Fruit fly (Drosophila melanogaster): ENCODE measurements around the gene Pgant8.

Gene Pgant8

DNA sequence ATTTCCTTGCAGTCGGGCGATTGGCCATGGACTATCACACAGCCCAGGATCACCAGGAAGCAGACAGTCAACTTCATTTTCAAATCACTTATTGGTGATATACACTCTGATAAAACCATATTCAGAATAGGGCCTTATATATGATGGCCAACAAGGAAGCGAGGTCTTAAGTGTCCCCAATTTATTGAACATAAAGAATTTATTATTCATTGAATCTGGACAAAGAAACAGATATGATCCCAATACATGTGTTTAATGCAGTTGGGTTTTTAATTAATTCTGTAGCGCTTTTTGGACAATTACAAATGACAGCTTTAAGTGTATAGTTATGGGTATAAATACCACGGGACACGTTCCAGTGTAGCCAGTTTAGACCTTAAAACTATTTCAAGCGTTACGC lies 24.3 kb upstream of the Pgant8 start, which contains the start of the genes Eig71Eh and Eig71Ei:
TSS of gene Eig71Eh (minus strand) at position 101 of the 400 bp plus-strand sequence.
TSS of gene Eig71Ei (plus strand) at position 367 of the 400 bp plus-strand sequence.
- TF ChIP-seq noc (tag; optimal IDR thresholded peaks at IDR 0.05): no peak

DNA sequence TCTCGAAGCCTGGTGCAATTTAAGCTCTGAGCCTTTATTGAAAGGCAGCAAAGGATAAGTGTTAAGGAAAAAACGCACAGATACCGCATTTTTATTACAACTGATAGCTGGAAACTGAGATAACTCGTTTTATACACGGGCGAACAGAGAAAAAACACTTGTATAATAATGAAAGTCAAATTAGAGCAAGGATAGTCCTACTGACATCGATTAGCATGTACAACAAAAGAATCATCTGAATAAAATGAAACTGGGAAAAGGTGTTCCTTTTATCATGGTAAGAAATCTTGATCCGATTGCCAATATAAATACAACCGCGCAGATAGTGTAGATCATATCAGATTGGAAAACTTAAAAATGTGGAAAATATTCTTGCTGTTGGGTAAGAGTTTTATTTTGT lies 22.8 kb upstream of the Pgant8 start, which contains the start of the genes Eig71Ej and Eig71Ek:
TSS of gene Eig71Ej (minus strand) at position 101 of the 400 bp plus-strand sequence.
TSS of gene Eig71Ek (plus strand) at position 334 of the 400 bp plus-strand sequence.
- no peak for TF ChIP-seq noc (tag; optimal IDR thresholded peaks at IDR 0.05)

DNA sequence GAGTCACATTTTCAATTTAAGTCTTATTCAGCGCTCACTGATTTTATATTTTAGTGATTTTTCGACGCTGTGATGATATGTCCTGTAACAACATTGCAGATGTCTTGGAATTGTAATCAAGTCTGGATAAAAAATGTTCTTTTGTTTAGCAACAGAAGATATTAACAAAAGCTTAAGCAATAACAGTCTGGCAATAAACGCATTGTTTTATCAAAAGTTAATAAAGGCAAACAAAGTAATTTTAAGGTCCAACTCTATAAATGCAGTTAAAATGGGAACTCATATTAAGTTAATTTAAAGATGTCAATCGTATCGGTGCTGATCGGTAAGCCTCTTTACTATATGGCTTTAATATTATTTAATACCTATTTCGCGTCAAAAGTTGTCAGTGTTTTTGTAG lies 22.1 kb upstream of the Pgant8 start, which contains the start of gene CG43082:
TSS of gene CG43082 (plus strand) at position 301 of the 400 bp plus-strand sequence.
- TF ChIP-seq noc (tag; optimal IDR thresholded peaks at IDR 0.05): no peak

DNA sequence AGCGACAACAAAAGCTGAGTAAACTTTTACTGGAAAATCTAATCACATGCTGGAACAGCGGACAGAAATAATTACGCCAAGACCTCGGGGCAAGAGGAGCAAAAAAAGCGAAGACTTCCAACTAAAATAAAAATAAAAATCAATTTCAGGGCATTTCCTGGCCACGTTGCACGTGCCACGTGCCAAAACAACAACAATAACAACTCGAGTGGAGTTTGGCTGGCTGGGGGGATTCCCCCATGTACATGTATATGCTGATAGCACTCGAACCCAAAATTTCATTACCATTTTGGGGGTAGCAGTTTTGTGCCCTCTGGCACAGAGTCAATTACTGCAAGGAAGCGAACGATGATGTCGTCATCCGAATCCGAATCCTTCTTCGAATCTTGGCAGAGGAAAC lies 21.2 kb upstream of the Pgant8 start:
- no peak for TF ChIP-seq noc (tag; optimal IDR thresholded peaks at IDR 0.05)

DNA sequence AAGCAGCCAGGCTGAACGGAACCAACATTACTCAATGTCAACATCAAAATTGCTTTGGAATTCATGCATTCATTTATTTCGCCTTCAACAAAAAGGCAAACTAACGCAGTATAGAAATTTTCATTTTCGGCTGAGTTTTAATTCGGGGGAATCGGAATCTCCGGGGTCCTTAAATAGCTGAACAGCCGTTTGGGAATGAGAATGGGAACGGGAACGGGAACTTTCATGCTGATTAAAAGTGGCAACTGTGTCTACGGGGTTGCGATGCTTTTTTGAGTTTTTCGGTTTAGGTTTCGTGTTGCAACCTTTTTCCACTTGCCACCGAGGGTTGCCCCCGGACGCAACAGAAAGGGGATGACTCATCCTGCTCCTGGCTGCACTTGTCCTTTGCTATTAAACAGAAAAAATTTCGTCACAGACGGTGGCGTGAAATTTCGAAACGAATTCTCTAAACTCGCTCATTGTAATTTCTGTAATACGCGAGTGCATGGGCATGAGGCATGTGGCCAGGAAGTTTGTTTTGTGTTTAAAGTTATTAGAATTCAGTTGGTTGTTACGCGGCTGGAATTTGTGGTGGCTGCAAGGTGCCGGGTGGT lies 19.4 kb upstream of the Pgant8 start:
- TF ChIP-seq noc (tag; optimal IDR thresholded peaks at IDR 0.05): no peak

DNA sequence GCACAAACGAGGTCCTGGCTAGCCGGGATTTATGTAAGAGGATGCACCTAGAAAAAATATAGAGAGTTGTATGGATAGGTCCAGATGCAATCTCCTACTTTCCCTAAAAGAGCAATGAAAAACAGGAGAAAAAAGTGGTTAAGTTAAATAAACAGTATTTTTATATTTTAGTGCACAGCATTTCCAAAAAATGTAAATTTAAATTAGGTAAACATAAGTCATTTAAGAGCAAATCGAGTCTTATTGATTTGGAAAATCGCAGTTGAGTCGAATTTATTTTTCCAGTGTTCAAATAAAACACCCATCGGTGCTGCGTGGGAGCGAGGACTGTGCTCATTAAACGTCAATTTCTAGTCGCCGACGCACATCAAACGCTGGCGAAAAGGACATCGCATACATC lies 17.9 kb upstream of the Pgant8 start:
- TF ChIP-seq noc (tag; optimal IDR thresholded peaks at IDR 0.05): no peak

DNA sequence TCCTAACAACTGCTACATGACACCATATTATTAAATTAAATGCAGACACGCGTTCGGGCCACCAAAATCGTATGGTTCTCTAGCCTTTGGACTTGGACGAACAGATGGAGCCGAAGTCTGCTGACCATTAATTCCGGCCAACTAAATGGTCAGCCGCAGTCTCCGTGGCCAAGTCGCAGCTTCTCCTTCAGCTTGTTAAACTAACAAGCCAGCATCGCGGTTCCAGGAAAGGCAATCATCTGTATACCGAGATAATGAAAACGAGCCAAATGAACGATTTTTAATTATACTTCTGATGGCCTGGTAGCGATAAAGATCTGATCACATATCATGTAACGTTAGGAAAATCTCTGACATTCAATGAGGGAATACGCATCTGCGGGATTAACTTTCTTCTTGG lies 13.7 kb upstream of the Pgant8 start:
- TF ChIP-seq noc (tag; optimal IDR thresholded peaks at IDR 0.05): no peak

DNA sequence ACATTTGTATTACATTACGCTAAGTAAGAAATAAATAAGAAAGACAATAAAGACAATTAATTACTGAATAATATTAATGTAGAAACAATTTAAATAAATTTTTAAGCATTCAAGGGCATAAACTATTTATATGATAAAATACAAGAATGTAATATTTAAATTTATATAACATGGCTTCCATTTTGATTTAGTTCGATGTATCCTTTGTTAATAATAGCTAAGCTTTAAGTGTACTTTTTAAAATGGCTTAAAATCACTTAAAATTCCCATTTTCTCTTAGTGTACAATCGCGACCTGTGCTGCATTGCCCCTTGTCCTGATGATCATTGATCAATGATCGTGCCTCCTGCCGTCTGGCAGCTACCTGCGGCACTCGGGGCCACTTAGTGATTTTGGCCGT lies 13.2 kb upstream of the Pgant8 start:
- no peak for TF ChIP-seq noc (tag; optimal IDR thresholded peaks at IDR 0.05)

DNA sequence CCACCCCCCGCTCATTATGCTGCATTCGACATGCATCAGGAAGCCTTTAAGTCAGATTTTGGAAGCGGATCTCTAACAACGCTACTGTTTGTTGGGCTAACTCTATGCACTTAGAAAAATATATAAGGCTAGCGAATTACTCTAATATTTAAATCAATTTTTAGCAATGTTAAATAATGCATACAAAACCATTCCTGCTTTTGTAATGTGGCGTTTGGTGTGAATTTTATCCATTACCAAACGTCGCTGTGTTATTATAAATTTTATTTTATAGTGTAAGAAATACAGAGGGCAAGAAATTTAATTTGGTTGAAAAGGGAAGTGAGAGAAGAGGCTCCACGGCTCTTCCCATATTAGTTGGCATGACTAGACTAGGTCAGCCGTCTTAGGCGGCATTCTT lies 10.9 kb upstream of the Pgant8 start:
- no peak for TF ChIP-seq noc (tag; optimal IDR thresholded peaks at IDR 0.05)

DNA sequence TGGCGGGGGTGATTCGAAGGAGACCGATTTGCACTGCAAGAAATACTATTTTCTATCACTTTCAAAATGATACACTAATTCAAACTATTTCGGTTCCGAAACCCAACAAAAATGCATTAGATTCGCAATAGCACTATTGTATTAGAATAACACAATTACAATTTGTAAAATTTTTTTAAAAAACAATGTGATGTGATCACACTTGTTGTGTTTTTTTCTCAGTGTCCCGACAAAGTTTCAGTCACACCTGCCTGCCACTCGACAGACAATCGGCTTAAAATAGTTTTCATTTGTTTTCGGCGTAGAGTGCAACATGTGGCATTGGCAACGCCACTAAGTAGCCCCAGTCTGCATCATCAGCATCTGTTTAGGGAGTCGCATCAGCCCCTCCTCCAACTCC lies 8.6 kb upstream of the Pgant8 start:
- no peak for TF ChIP-seq noc (tag; optimal IDR thresholded peaks at IDR 0.05)

DNA sequence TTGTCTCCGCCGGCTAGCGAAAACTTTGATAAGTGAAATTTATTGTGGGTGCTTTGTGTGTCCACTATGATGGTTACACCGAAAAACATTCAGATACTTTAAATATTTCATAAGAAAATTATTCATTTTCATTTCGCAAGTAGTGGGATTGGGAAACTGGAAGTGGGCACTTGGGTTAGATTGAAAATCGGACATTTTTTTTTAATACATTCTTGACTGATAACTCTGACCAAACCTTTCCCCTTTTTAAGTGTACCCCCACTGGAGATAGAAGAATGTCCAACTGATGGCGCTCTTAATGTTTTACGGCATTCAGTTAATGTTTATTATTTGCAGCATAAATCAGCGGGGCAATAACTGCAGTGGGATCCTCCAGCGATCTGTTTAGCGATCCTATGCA lies 6.0 kb upstream of the Pgant8 start:
- no peak for TF ChIP-seq noc (tag; optimal IDR thresholded peaks at IDR 0.05)

DNA sequence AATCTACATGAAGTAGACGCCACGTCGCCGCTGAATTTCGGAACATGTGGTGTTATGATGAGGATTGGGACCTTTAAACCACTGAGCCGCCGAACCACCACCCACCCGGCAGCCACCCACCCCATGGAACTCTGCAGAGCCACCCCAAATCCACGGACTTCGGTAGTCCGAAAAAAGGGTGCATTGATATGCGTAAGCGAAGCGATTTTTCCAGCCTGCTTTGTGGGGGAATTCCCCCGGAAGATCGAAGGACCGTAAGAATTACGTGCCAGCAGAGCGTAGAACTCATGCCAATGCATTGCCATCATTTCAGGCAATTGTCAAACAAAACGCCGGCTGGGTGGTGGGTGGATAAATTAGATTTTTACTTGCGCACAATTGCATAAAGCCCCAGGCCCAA lies 5.4 kb upstream of the Pgant8 start:
- no peak for TF ChIP-seq noc (tag; optimal IDR thresholded peaks at IDR 0.05)

DNA sequence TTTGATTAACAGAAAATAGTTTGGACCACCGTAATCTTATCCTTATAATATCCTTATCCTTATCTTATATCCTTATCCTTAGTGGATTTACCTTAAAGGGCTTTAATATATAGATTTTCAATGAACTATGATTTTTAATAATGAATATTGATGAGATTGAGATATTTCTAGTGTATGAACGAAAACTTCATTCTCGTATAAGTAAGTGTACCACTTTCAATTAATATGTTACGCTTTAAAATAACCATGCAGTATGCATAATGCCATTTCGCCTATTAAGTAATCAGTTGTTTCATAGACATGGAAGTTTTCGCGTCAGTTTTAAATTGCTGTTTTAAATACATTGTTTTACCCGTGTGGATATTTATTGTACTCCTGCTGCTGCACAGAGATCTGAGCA lies 4.3 kb upstream of the Pgant8 start, which contains the start of gene CG7304:
TSS of gene CG7304 (plus strand) at position 301 of the 400 bp plus-strand sequence.
- no peak for TF ChIP-seq noc (tag; optimal IDR thresholded peaks at IDR 0.05)

DNA sequence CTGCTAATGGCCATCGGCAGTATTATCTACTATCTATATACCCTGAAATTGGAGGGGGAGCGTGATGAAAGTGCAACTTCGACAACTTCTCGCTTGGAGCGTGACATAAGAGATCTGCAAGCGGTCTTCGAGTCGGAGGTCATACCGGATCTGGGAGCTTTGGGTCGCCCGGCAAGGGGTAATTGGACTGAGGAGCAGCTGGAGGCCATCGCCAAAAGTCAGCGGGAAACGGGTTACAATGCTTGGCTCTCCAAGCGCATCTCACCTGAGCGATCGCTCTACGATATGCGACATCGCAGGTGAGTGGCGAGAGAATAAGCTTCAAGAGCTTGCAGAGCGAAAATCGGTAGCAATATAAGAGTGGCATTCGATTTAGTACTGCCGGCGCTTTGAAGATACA lies 345 bp downstream of the Pgant8 start:
- no peak for TF ChIP-seq noc (tag; optimal IDR thresholded peaks at IDR 0.05)

DNA sequence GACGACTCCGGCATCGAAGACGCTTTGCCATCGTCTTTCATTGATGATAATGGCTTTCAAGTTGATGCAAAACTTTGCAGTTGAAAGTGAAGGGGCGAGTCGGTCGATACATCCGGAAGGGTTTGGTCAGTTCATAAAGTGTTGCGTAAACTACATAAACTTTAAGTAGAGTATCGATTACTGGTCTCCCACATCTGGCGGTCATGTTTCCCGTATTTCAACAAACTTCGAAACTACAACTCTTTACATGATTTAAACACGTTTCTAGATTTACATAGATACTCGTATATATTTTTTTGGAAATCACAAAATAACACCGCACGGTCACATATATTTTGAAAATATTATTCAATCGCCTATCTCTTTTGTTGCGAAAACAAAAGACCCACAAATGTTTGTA lies 4.1 kb downstream of the Pgant8 start, which contains the start of gene CG34452:
TSS of gene CG34452 (minus strand) at position 101 of the 400 bp plus-strand sequence.
- no peak for TF ChIP-seq noc (tag; optimal IDR thresholded peaks at IDR 0.05)

DNA sequence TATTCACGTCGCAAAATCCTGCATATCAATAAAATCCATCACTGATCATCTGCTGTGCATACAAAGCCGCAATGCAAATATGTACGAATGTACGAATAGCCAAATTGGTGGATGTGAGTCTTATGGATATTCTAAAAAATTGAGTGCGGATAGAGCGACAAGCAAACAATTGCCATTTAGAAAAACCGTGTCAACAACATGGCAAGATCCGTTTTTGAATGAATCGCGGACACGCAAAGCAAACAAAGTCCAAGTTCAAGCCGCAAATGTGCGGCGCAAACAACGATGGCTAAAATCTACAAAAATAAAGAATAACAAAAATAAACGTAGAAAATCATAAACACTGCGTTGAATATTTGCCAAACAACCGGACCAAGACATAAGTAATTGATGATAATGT lies 5.8 kb downstream of the Pgant8 start:
- TF ChIP-seq noc (tag; optimal IDR thresholded peaks at IDR 0.05): peak; percentile 48

DNA sequence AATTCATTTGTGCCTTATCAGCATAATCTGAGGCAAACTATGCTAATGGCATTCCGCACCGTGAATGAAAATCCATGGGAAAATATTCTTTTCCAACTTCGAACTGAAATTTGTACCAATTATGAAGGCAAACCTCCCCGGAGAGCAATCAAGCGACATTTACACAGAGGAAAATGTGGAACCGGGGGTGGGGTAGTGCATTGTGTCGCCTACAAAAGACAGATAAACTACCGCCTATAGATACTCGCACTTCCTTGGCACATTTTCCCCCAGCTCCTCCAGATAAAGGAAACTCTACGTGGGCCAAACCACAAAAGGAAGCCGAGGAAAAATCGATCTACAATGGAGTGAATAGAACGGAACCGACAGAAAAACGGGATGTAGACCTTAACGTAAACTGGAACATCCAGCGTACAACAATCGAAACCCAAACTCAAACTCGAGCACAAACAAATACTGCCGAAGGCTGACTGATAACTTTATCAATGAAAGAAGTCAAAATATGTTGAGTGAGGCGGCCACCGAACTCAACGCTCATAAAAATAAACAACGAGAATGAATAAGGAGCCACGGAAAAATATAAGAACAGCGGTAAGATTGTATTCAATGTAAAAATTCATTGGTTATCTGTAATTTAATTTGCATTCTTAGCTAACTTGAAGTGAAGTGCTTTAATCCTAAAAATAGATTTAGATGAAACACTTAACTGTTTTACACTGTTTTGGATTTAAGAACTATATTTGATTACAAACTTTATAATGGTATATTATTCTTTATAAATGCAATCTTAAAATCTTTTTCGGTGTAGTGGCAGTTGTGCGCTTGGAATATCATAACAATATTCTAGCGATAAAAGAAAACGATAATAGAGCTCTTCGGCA lies 7.3 kb downstream of the Pgant8 start:
- peak; percentile 31 for TF ChIP-seq noc (tag; optimal IDR thresholded peaks at IDR 0.05)

All from whole organism, larva.